Fruit fly (Drosophila melanogaster) whole organism, embryonic: ENCODE data around the gene Spn75F.

Experiments used
- CG11085 ChIP-seq: fragments of 200-800 bp; sonication (Bioruptor generic); IDR thresholded peaks from 2 replicates; pipeline ENCODE4 v1.3.6; 2022; ENCODE audit warnings: missing biosample characterization, missing genetic modification characterization
- CG11695 ChIP-seq: fragments of 200-800 bp; sonication (Bioruptor generic); IDR thresholded peaks from 3 replicates; pipeline ENCODE4 v1.3.6; 2022; ENCODE audit warnings: missing biosample characterization, missing genetic modification characterization
- CG13894 ChIP-seq: fragments of 200-800 bp; sonication (Bioruptor generic); optimal IDR thresholded peaks from 3 replicates; lab custom pipeline; 2018; ENCODE audit warnings: missing biosample characterization, mild to moderate bottlenecking, missing genetic modification characterization, moderate library complexity
- CG14667 ChIP-seq: fragments of 200-800 bp; sonication (Bioruptor generic); IDR thresholded peaks from 2 replicates; pipeline ENCODE4 v1.3.6; 2022; ENCODE audit warnings: missing biosample characterization, missing genetic modification characterization
- CG15269 ChIP-seq: fragments of 200-800 bp; sonication (Bioruptor generic); optimal IDR thresholded peaks from 2 replicates; lab custom pipeline; 2018; ENCODE audit warnings: missing biosample characterization, mild to moderate bottlenecking, missing genetic modification characterization, moderate library complexity
- CG1602 ChIP-seq: fragments of 200-800 bp; sonication (Bioruptor generic); optimal IDR thresholded peaks from 3 replicates; lab custom pipeline; 2016; ENCODE audit warnings: missing biosample characterization, missing genetic modification characterization
- CG1647 ChIP-seq: fragments of 200-800 bp; sonication (Bioruptor generic); optimal IDR thresholded peaks from 3 replicates; lab custom pipeline; 2016; ENCODE audit warnings: missing biosample characterization, missing genetic modification characterization
- CG17186 ChIP-seq: fragments of 200-800 bp; sonication (Bioruptor generic); optimal IDR thresholded peaks from 3 replicates; lab custom pipeline; 2017; ENCODE audit warnings: missing biosample characterization, missing genetic modification reagents, missing genetic modification characterization
- CG17829 ChIP-seq: fragments of 200-800 bp; optimal IDR thresholded peaks from 2 replicates; lab custom pipeline; 2019; ENCODE audit warnings: missing biosample characterization, mild to moderate bottlenecking, missing genetic modification characterization, moderate library complexity
- CG30403 ChIP-seq: fragments of 200-800 bp; sonication (Bioruptor generic); optimal IDR thresholded peaks from 3 replicates; lab custom pipeline; 2016; ENCODE audit warnings: missing biosample characterization, missing genetic modification characterization
- CG32772 ChIP-seq: fragments of 200-800 bp; sonication (Bioruptor generic); IDR thresholded peaks from 2 replicates; pipeline ENCODE4 v1.3.6; 2022; ENCODE audit warnings: missing biosample characterization, missing genetic modification characterization
- CG4404 ChIP-seq: fragments of 200-800 bp; sonication (Bioruptor generic); IDR thresholded peaks from 2 replicates; pipeline ENCODE4 v1.3.6; 2022; ENCODE audit warnings: missing biosample characterization, missing genetic modification characterization
- CG7786 ChIP-seq: fragments of 200-800 bp; sonication (Bioruptor generic); optimal IDR thresholded peaks from 2 replicates; lab custom pipeline; 2016; ENCODE audit warnings: missing biosample characterization, missing genetic modification characterization
- CG8281 ChIP-seq: fragments of 200-800 bp; sonication (Bioruptor generic); optimal IDR thresholded peaks from 2 replicates; lab custom pipeline; 2018; ENCODE audit warnings: missing biosample characterization, mild to moderate bottlenecking, missing genetic modification characterization, moderate library complexity
- CG9797 ChIP-seq: fragments of 200-800 bp; sonication (Bioruptor generic); optimal IDR thresholded peaks from 3 replicates; lab custom pipeline; 2018; ENCODE audit warnings: missing biosample characterization, mild to moderate bottlenecking, missing genetic modification characterization
- Dad ChIP-seq: fragments of 200-800 bp; sonication (Bioruptor generic); optimal IDR thresholded peaks from 3 replicates; lab custom pipeline; 2016; ENCODE audit warnings: missing biosample characterization, missing genetic modification characterization
- Doc2 ChIP-seq: fragments of 200-800 bp; sonication (Bioruptor generic); IDR thresholded peaks from 2 replicates; pipeline ENCODE4 v1.3.6; 2022; ENCODE audit warnings: missing biosample characterization, missing genetic modification characterization
- Gsc ChIP-seq: fragments of 200-800 bp; sonication (Bioruptor generic); IDR thresholded peaks from 2 replicates; pipeline ENCODE4 v1.3.6; 2022; ENCODE audit warnings: missing biosample characterization, missing genetic modification characterization
- HLH54F ChIP-seq: fragments of 200-800 bp; sonication (Bioruptor generic); optimal IDR thresholded peaks from 3 replicates; lab custom pipeline; 2016; ENCODE audit warnings: missing biosample characterization, missing genetic modification characterization
- HmgD ChIP-seq: fragments of 200-800 bp; sonication (Bioruptor generic); optimal IDR thresholded peaks from 3 replicates; lab custom pipeline; 2016; ENCODE audit warnings: missing biosample characterization, missing genetic modification characterization
- Mes4 ChIP-seq: fragments of 200-800 bp; sonication (Bioruptor generic); optimal IDR thresholded peaks from 2 replicates; lab custom pipeline; 2016; ENCODE audit warnings: missing biosample characterization, missing genetic modification characterization
- Mrtf ChIP-seq: fragments of 200-800 bp; sonication (Bioruptor generic); IDR thresholded peaks from 3 replicates; pipeline ENCODE4 v1.3.6; 2022; ENCODE audit warnings: missing biosample characterization, missing genetic modification characterization
- Myb ChIP-seq: fragments of 200-800 bp; sonication (Bioruptor generic); optimal IDR thresholded peaks from 2 replicates; lab custom pipeline; 2016; ENCODE audit warnings: missing biosample characterization, missing genetic modification characterization
- Neu2 ChIP-seq: fragments of 200-800 bp; sonication (Bioruptor generic); optimal IDR thresholded peaks from 3 replicates; lab custom pipeline; 2016; ENCODE audit warnings: missing biosample characterization, missing genetic modification characterization, borderline replicate concordance
- Scr ChIP-seq: fragments of 200-800 bp; sonication (Bioruptor generic); IDR thresholded peaks from 2 replicates; pipeline ENCODE4 v1.3.6; 2022; ENCODE audit warnings: missing biosample characterization, missing genetic modification characterization; ENCODE audit not compliant: partially characterized antibody
- Side ChIP-seq: fragments of 200-800 bp; sonication (Bioruptor generic); optimal IDR thresholded peaks from 2 replicates; lab custom pipeline; 2016; ENCODE audit warnings: missing biosample characterization, missing genetic modification characterization
- Tbp ChIP-seq: fragments of >200 bp; optimal IDR thresholded peaks from 2 replicates; lab custom pipeline; 2018; ENCODE audit warnings: missing biosample characterization, missing genetic modification characterization
- br ChIP-seq: fragments of >200 bp; optimal IDR thresholded peaks from 2 replicates; lab custom pipeline; 2017
- caup ChIP-seq: fragments of 200-800 bp; sonication (Bioruptor generic); optimal IDR thresholded peaks from 3 replicates; lab custom pipeline; 2017; ENCODE audit warnings: missing biosample characterization, mild to moderate bottlenecking, missing genetic modification characterization, moderate library complexity; ENCODE audit not compliant: severe bottlenecking
- cg ChIP-seq: fragments of 200-800 bp; sonication (Bioruptor generic); optimal IDR thresholded peaks from 3 replicates; lab custom pipeline; 2019; ENCODE audit warnings: missing biosample characterization, mild to moderate bottlenecking, missing genetic modification characterization, moderate library complexity
- chif ChIP-seq, 2 experiments: fragments of 200-800 bp; sonication (Bioruptor generic); optimal IDR thresholded peaks; 3 replicates each; lab custom pipeline; 2016; ENCODE audit warnings: missing biosample characterization in 2 of 2, missing genetic modification characterization in 2 of 2
- ci ChIP-seq: fragments of 200-800 bp; sonication (Bioruptor generic); IDR thresholded peaks from 3 replicates; pipeline ENCODE4 v1.3.6; 2022; ENCODE audit warnings: missing biosample characterization, missing genetic modification characterization
- fd3F ChIP-seq: fragments of 200-800 bp; sonication (Bioruptor generic); optimal IDR thresholded peaks from 2 replicates; lab custom pipeline; 2018; ENCODE audit warnings: missing biosample characterization, mild to moderate bottlenecking, missing genetic modification characterization, moderate library complexity
- hbn ChIP-seq: fragments of 200-800 bp; sonication (Bioruptor generic); IDR thresholded peaks from 2 replicates; pipeline ENCODE4 v1.3.6; 2022; ENCODE audit warnings: missing biosample characterization, missing genetic modification characterization; ENCODE audit not compliant: partially characterized antibody
- kni ChIP-seq: fragments of 200-800 bp; sonication (Bioruptor generic); optimal IDR thresholded peaks from 3 replicates; lab custom pipeline; 2017; ENCODE audit warnings: mild to moderate bottlenecking, missing biosample characterization, missing genetic modification reagents, missing genetic modification characterization
- lov ChIP-seq, 2 experiments: fragments of 200-800 bp in 1 of 2; fragments of >200 bp in 1 of 2; sonication (Bioruptor generic) in 1 of 2; IDR thresholded peaks in 1 of 2; optimal IDR thresholded peaks in 1 of 2; 2 replicates in 1 of 2; 3 replicates in 1 of 2; pipeline versions ENCODE4 v1.3.6 to Lab custom; 2017 to 2022; ENCODE audit warnings: missing biosample characterization in 1 of 2, missing genetic modification characterization in 1 of 2
- slp2 ChIP-seq: fragments of 200-800 bp; sonication (Bioruptor generic); optimal IDR thresholded peaks from 2 replicates; lab custom pipeline; 2016; ENCODE audit warnings: missing biosample characterization, missing genetic modification characterization
- tll ChIP-seq, 2 experiments: fragments of 200-800 bp in 1 of 2; fragments of >200 bp in 1 of 2; sonication (Bioruptor generic) in 1 of 2; optimal IDR thresholded peaks; 2 replicates each; lab custom pipeline; 2017 to 2019; ENCODE audit warnings: missing biosample characterization in 2 of 2, missing genetic modification characterization in 2 of 2, mild to moderate bottlenecking in 1 of 2, moderate library complexity in 1 of 2
- toy ChIP-seq: fragments of 200-800 bp; sonication (Bioruptor generic); IDR thresholded peaks from 2 replicates; pipeline ENCODE4 v1.3.6; 2022; ENCODE audit warnings: missing biosample characterization, missing genetic modification characterization
- vnd ChIP-seq: fragments of 200-800 bp; sonication (Bioruptor generic); IDR thresholded peaks from 3 replicates; pipeline ENCODE4 v1.3.6; 2022; ENCODE audit warnings: missing biosample characterization, missing genetic modification characterization; ENCODE audit not compliant: partially characterized antibody
- wdn ChIP-seq: fragments of 200-800 bp; sonication (Bioruptor generic); IDR thresholded peaks from 2 replicates; pipeline ENCODE4 v1.3.6; 2022; ENCODE audit warnings: missing biosample characterization, missing genetic modification characterization
- zfh2 ChIP-seq: fragments of 200-800 bp; sonication (Bioruptor generic); optimal IDR thresholded peaks from 2 replicates; lab custom pipeline; 2016; ENCODE audit warnings: missing biosample characterization, missing genetic modification characterization

Gene Spn75F

DNA sequence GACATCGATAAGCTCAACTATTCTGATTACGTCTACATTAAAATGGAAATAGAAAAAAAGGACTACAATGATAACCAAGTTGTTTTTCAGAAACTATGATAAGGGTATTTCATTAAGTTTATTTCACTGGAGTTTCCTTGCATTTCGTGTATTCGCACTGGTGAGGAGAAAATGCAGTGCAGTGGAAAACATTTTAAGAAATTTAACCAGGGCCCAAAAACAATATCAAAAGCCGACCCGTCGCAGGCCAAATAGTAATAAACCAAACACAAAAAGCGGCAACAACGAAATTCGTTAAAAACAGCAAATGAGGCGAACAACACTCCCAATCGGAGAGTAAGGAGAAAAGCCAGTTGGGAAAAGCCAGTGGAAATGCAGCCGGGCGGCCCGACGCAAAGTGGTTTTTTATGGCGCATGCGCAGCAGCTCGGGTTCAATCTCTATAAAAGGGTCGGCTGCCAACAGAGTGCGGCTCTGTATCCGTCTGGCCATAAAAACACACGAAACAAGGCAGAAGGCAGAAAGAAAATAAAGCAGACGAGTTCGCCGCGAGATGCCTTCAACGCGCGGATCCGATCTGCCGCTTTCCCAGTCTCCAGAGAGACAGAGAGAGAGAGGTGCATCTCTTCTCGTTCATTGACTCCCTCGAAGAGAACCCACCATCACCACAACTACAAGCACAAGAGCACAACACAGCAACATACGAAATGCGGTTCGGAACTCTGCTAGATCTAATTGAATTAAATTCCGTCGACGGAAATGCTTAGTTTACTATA is 48.4 kb downstream of the Spn75F start (continued):
- TF ChIP-seq CG17829 (tag; lab: Kevin White, UChicago) = peak; percentile 2
- TF ChIP-seq CG14667 (GFP tag; lab: Robert Waterston, UW) = no peak
- no peak for TF ChIP-seq HLH54F (GFP tag; lab: Kevin White, UChicago)
- no peak for TF ChIP-seq vnd (GFP tag; lab: Robert Waterston, UW)
- TF ChIP-seq tll (GFP tag; optimal IDR thresholded peaks at IDR 0.05; lab: Kevin White, UChicago) = peak in 1 of 2 experiments; percentile 50
- TF ChIP-seq HmgD (GFP tag; lab: Kevin White, UChicago) = no peak
- no peak for TF ChIP-seq lov (optimal IDR thresholded peaks at IDR 0.05; lab: Kevin White, UChicago)
- TF ChIP-seq lov (GFP tag; IDR thresholded peaks at IDR 0.05; lab: Robert Waterston, UW) = no peak
- TF ChIP-seq CG15269 = no peak
- TF ChIP-seq Mes4 (GFP tag; lab: Kevin White, UChicago) = no peak
- no peak for TF ChIP-seq Scr (GFP tag; lab: Robert Waterston, UW)
- peak; percentile 36 for TF ChIP-seq kni (GFP tag; lab: Kevin White, UChicago)
- no peak for TF ChIP-seq toy (GFP tag; lab: Robert Waterston, UW)
- no peak for TF ChIP-seq slp2
- TF ChIP-seq CG13894 (tag; lab: Kevin White, UChicago) = no peak
- TF ChIP-seq CG11695 (GFP tag; lab: Robert Waterston, UW) = no peak
- no peak for TF ChIP-seq CG9797 (GFP tag; lab: Kevin White, UChicago)
- no peak for TF ChIP-seq CG30403 (GFP tag; lab: Kevin White, UChicago)
- no peak for TF ChIP-seq CG4404 (GFP tag; lab: Robert Waterston, UW)
- no peak for TF ChIP-seq Mrtf (GFP tag; lab: Robert Waterston, UW)
- TF ChIP-seq CG32772 (GFP tag; lab: Robert Waterston, UW) = no peak
- peak; percentile 73 for TF ChIP-seq cg (GFP tag; lab: Kevin White, UChicago)
- no peak for TF ChIP-seq CG8281 (tag; lab: Kevin White, UChicago)
- TF ChIP-seq Tbp (GFP tag; lab: Kevin White, UChicago) = no peak
- TF ChIP-seq CG7786 (GFP tag; lab: Kevin White, UChicago) = no peak
- TF ChIP-seq caup = no peak
- TF ChIP-seq Dad (GFP tag; lab: Kevin White, UChicago) = no peak
- no peak for TF ChIP-seq CG1647 (GFP tag; lab: Kevin White, UChicago)
- TF ChIP-seq hbn (GFP tag; lab: Robert Waterston, UW) = 0 out of 2 replicates have a peak, but pooled peaks have one; percentile 22
- TF ChIP-seq zfh2 (GFP tag; lab: Kevin White, UChicago) = no peak
- TF ChIP-seq CG11085 (GFP tag; lab: Robert Waterston, UW) = no peak
- TF ChIP-seq br = no peak
- TF ChIP-seq Gsc (GFP tag; lab: Robert Waterston, UW) = no peak
- no peak for TF ChIP-seq Neu2
- no peak for TF ChIP-seq Myb
- TF ChIP-seq Side (GFP tag; lab: Kevin White, UChicago) = no peak
- no peak for TF ChIP-seq CG17186 (GFP tag; lab: Kevin White, UChicago)
- TF ChIP-seq CG1602 (GFP tag; lab: Kevin White, UChicago) = no peak
- no peak for TF ChIP-seq chif (GFP tag; optimal IDR thresholded peaks at IDR 0.05; lab: Kevin White, UChicago)
- no peak for TF ChIP-seq wdn (GFP tag; lab: Robert Waterston, UW)
- TF ChIP-seq ci (GFP tag; lab: Robert Waterston, UW) = no peak
- no peak for TF ChIP-seq Doc2 (GFP tag; lab: Robert Waterston, UW)
- no peak for TF ChIP-seq fd3F (GFP tag; lab: Kevin White, UChicago)
